Fruit fly (Drosophila melanogaster): ENCODE data around the gene CG9662.
A peak's percentile ranks its signal among the peaks of the same experiment; 100 is the strongest.

The CG9662 gene

dm6 chr2L:3338566-3339215, 37.8 kb downstream of the CG9662 start:
- peak; percentile 49 for TF ChIP-seq Hr83 (GFP tag; optimal IDR thresholded peaks at IDR 0.05; ENCODE audit: poor library complexity, severe bottlenecking)
- TF ChIP-seq GATAd (GFP tag; optimal IDR thresholded peaks at IDR 0.05) = no peak
- no peak for TF ChIP-seq Dfd (GFP tag; optimal IDR thresholded peaks at IDR 0.05)
- no peak for TF ChIP-seq Rel (GFP tag; optimal IDR thresholded peaks at IDR 0.05)
- peak; percentile 83 for TF ChIP-seq Rel (tag; optimal IDR thresholded peaks at IDR 0.05)
- TF ChIP-seq lola (GFP tag; optimal IDR thresholded peaks at IDR 0.05) = no peak
- TF ChIP-seq ey (GFP tag; optimal IDR thresholded peaks at IDR 0.05) = peak; percentile 54
- peak; percentile 35 for TF ChIP-seq rgr (GFP tag; optimal IDR thresholded peaks at IDR 0.05)
- peak; percentile 30 for TF ChIP-seq h (GFP tag; optimal IDR thresholded peaks at IDR 0.05)
- TF ChIP-seq foxo (GFP tag; optimal IDR thresholded peaks at IDR 0.05) = peak in 1 of 2 experiments; percentile 61
- TF ChIP-seq usp (GFP tag; optimal IDR thresholded peaks at IDR 0.05) = no peak
- no peak for TF ChIP-seq brk (GFP tag; optimal IDR thresholded peaks at IDR 0.05)
- no peak for TF ChIP-seq Jra (GFP tag; optimal IDR thresholded peaks at IDR 0.05)
- no peak for TF ChIP-seq tai (GFP tag; optimal IDR thresholded peaks at IDR 0.05)
- TF ChIP-seq br (GFP tag; optimal IDR thresholded peaks at IDR 0.05) = peak; percentile 67
- TF ChIP-seq fru (GFP tag; optimal IDR thresholded peaks at IDR 0.05) = peak; percentile 18
- no peak for TF ChIP-seq Hr78 (GFP tag; optimal IDR thresholded peaks at IDR 0.05)
- TF ChIP-seq HLH106 (tag; optimal IDR thresholded peaks at IDR 0.05) = peak; percentile 40
- TF ChIP-seq Hnf4 (GFP tag; optimal IDR thresholded peaks at IDR 0.05) = peak; percentile 39
- TF ChIP-seq jim (GFP tag; optimal IDR thresholded peaks at IDR 0.05) = no peak
- peak; percentile 17 for TF ChIP-seq psq (GFP tag; optimal IDR thresholded peaks at IDR 0.05)
- no peak for TF ChIP-seq woc (GFP tag; optimal IDR thresholded peaks at IDR 0.05)
- TF ChIP-seq sv (GFP tag; optimal IDR thresholded peaks at IDR 0.05) = peak; percentile 21
- TF ChIP-seq Myc (optimal IDR thresholded peaks at IDR 0.05) = no peak
- TF ChIP-seq pan (optimal IDR thresholded peaks at IDR 0.05) = no peak
- TF ChIP-seq Abd-B (GFP tag; optimal IDR thresholded peaks at IDR 0.05) = no peak
- no peak for TF ChIP-seq Mio (GFP tag; optimal IDR thresholded peaks at IDR 0.05)
- no peak for TF ChIP-seq CG32264 (GFP tag; optimal IDR thresholded peaks at IDR 0.05)
- TF ChIP-seq Vsx2 (GFP tag; optimal IDR thresholded peaks at IDR 0.05; ENCODE audit: partially characterized antibody) = no peak
- peak; percentile 36 for TF ChIP-seq OdsH (GFP tag; optimal IDR thresholded peaks at IDR 0.05)
- no peak for TF ChIP-seq dsf (GFP tag; optimal IDR thresholded peaks at IDR 0.05; ENCODE audit: borderline replicate concordance)
- no peak for TF ChIP-seq dl (GFP tag; optimal IDR thresholded peaks at IDR 0.05; ENCODE audit: insufficient read depth in 1 of 2, partially characterized antibody in 2 of 2)
- peak; percentile 28 for TF ChIP-seq dmrt93B (GFP tag; optimal IDR thresholded peaks at IDR 0.05)
- TF ChIP-seq N (GFP tag; optimal IDR thresholded peaks at IDR 0.05) = no peak
- TF ChIP-seq CrebA (GFP tag; optimal IDR thresholded peaks at IDR 0.05; ENCODE audit: borderline replicate concordance) = peak; percentile 29
- no peak for TF ChIP-seq Dif (GFP tag; optimal IDR thresholded peaks at IDR 0.05; ENCODE audit: partially characterized antibody)
- TF ChIP-seq CG9705 (GFP tag; optimal IDR thresholded peaks at IDR 0.05) = no peak
- no peak for TF ChIP-seq Sp1 (GFP tag; optimal IDR thresholded peaks at IDR 0.05)
- TF ChIP-seq sage (GFP tag; optimal IDR thresholded peaks at IDR 0.05) = peak; percentile 36

- TF ChIP-seq N (GFP tag; optimal IDR thresholded peaks at IDR 0.05) = no peak
- no peak for TF ChIP-seq Dif (GFP tag; optimal IDR thresholded peaks at IDR 0.05; ENCODE audit: partially characterized antibody)
- TF ChIP-seq Hr78 (GFP tag; optimal IDR thresholded peaks at IDR 0.05) = no peak
- TF ChIP-seq sv (GFP tag; optimal IDR thresholded peaks at IDR 0.05) = no peak
- no peak for TF ChIP-seq woc (GFP tag; optimal IDR thresholded peaks at IDR 0.05)
- TF ChIP-seq dmrt93B (GFP tag; optimal IDR thresholded peaks at IDR 0.05) = no peak
- no peak for TF ChIP-seq sage (GFP tag; optimal IDR thresholded peaks at IDR 0.05)
- no peak for TF ChIP-seq CrebA (GFP tag; optimal IDR thresholded peaks at IDR 0.05; ENCODE audit: borderline replicate concordance)
- no peak for TF ChIP-seq HLH106 (tag; optimal IDR thresholded peaks at IDR 0.05)
- no peak for TF ChIP-seq Jra (GFP tag; optimal IDR thresholded peaks at IDR 0.05)
- TF ChIP-seq Abd-B (GFP tag; optimal IDR thresholded peaks at IDR 0.05) = no peak
- TF ChIP-seq jim (GFP tag; optimal IDR thresholded peaks at IDR 0.05) = no peak
- TF ChIP-seq h (GFP tag; optimal IDR thresholded peaks at IDR 0.05) = no peak
- no peak for TF ChIP-seq lola (GFP tag; optimal IDR thresholded peaks at IDR 0.05)
- TF ChIP-seq Vsx2 (GFP tag; optimal IDR thresholded peaks at IDR 0.05; ENCODE audit: partially characterized antibody) = no peak
- no peak for TF ChIP-seq rgr (GFP tag; optimal IDR thresholded peaks at IDR 0.05)
- TF ChIP-seq ey (GFP tag; optimal IDR thresholded peaks at IDR 0.05) = no peak
Observed at dm6 chr2L:3332514-3332913, 44.0 kb downstream of the CG9662 start, which contains the start of gene CG15408. Gene CG15408 (plus strand): TSS chr2L:3332814.

Data from whole organism, wandering third instar larva.